Fruit fly (Drosophila melanogaster): Measurements from ENCODE around the gene Pex14.

Pex14 gene

DNA sequence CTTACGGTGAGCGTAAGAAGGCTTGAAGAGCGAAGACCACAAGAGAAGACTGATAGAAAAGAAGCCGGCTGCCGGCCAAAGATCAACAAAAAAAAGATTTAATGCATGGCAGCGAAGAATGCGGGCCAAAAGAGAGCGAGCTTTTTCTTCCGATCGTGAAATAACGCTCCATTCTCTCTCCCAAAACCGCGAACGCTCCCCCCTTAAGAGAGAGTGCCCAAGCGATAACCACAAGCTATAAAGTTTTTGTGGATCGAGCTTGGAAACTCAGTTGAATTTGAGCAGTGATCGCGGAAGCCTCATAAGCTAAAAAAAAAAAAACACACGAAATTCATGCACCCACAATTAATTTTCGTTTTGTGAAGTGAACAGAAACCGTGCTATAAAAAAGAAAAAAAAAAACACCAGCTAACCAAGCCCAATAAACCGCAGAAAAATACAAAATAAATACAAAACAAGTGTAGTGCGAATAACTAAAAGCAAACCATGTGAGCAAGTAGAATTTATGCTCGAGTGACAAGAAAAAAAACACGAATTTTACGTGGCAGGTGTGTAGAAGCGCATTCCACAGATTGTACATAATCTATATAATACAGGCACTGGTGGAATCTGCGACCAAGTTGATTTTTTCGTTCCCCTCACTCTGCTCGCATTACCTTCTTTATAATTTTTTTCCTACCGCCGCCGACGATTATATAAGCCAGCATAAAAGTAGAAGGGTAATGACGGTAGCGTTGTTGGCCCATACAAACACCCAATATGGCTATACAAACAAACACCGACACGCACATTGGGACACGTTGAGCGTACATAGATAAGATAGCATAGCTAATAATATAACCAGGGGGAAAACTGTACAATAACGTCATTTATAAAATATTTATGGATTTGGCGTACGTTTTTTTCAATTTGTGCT, 48.0 kb upstream of the Pex14 start, which contains the start of gene CG13252 (continued):
- TF ChIP-seq topi (GFP tag; optimal IDR thresholded peaks at IDR 0.05) (peak; percentile 11), CG15336 (GFP tag; IDR thresholded peaks at IDR 0.05) (peak; percentile 44; the same call in 1 of the 2 replicates), ss (GFP tag; optimal IDR thresholded peaks at IDR 0.05) (peak; percentile 38 to 42), Sox102F (GFP tag; optimal IDR thresholded peaks at IDR 0.05) (peak; percentile 38), fkh (GFP tag; optimal IDR thresholded peaks at IDR 0.05) (peak; percentile 89)

- TF ChIP-seq ss (GFP tag; optimal IDR thresholded peaks at IDR 0.05) (peak in 1 of 2 experiments; percentile 21), Eip78C (GFP tag) (peak; percentile 52), CG31627 (GFP tag; optimal IDR thresholded peaks at IDR 0.05) (peak; percentile 7), acj6 (GFP tag; optimal IDR thresholded peaks at IDR 0.05) (peak; percentile 30), cyc (GFP tag; optimal IDR thresholded peaks at IDR 0.05) (peak; percentile 19), Hr4 (GFP tag; optimal IDR thresholded peaks at IDR 0.05) (no peak), CG8119 (GFP tag; IDR thresholded peaks at IDR 0.05) (peak; percentile 22; the same call in 1 of the 3 replicates), CG8319 (GFP tag; optimal IDR thresholded peaks at IDR 0.05) (no peak), CG10631 (GFP tag; optimal IDR thresholded peaks at IDR 0.05) (peak; percentile 1), Blimp-1 (GFP tag; optimal IDR thresholded peaks at IDR 0.05) (no peak), CG32006 (GFP tag; optimal IDR thresholded peaks at IDR 0.05) (peak; percentile 32)
Measured at dm6 chr3L:20732492-20732891, 46.1 kb upstream of the Pex14 start.

dm6 chr3L:20733530-20734257, 44.9 kb upstream of the Pex14 start:
- TF ChIP-seq topi (GFP tag; optimal IDR thresholded peaks at IDR 0.05) (peak; percentile 36), CG15336 (GFP tag; IDR thresholded peaks at IDR 0.05) (no peak), acj6 (GFP tag; optimal IDR thresholded peaks at IDR 0.05) (peak; percentile 42), CG6163 (GFP tag; IDR thresholded peaks at IDR 0.05) (0 out of 3 replicates have a peak, but pooled peaks have one; percentile 7), pdm3 (GFP tag; optimal IDR thresholded peaks at IDR 0.05) (peak; percentile 1), Eip75B (GFP tag; optimal IDR thresholded peaks at IDR 0.05) (no peak), Hr4 (GFP tag; optimal IDR thresholded peaks at IDR 0.05) (peak; percentile 39), CG10631 (GFP tag; optimal IDR thresholded peaks at IDR 0.05) (peak; percentile 5), dsx (GFP tag; optimal IDR thresholded peaks at IDR 0.05; ENCODE audit: poor library complexity, severe bottlenecking) (peak; percentile 36), vri (GFP tag; optimal IDR thresholded peaks at IDR 0.05) (no peak), Hr39 (GFP tag; optimal IDR thresholded peaks at IDR 0.05) (peak; percentile 17), CG11902 (GFP tag; optimal IDR thresholded peaks at IDR 0.05) (no peak), eg (GFP tag; IDR thresholded peaks at IDR 0.05) (0 out of 3 replicates have a peak, but pooled peaks have one; percentile 24), net (GFP tag; optimal IDR thresholded peaks at IDR 0.05) (no peak), lz (GFP tag; optimal IDR thresholded peaks at IDR 0.05) (no peak), esn (GFP tag; optimal IDR thresholded peaks at IDR 0.05) (peak; percentile 43), CG31627 (GFP tag; optimal IDR thresholded peaks at IDR 0.05) (peak; percentile 33), CG8632 (GFP tag; optimal IDR thresholded peaks at IDR 0.05) (no peak), CG34406 (GFP tag; optimal IDR thresholded peaks at IDR 0.05) (peak; percentile 14), svp (GFP tag) (peak; percentile 70), Eip78C (GFP tag) (peak; percentile 76), CG6854 (GFP tag; optimal IDR thresholded peaks at IDR 0.05) (peak; percentile 65), Lpt (GFP tag; optimal IDR thresholded peaks at IDR 0.05) (peak; percentile 15), CG8119 (GFP tag; IDR thresholded peaks at IDR 0.05) (0 out of 3 replicates have a peak, but pooled peaks have one; percentile 25), fd59A (GFP tag; optimal IDR thresholded peaks at IDR 0.05) (no peak), Sox102F (GFP tag; optimal IDR thresholded peaks at IDR 0.05) (peak; percentile 27), Hr38 (GFP tag; optimal IDR thresholded peaks at IDR 0.05) (no peak), Eip93F (GFP tag; optimal IDR thresholded peaks at IDR 0.05) (no peak), OdsH (GFP tag; optimal IDR thresholded peaks at IDR 0.05) (peak; percentile 45), CG9139 (GFP tag; optimal IDR thresholded peaks at IDR 0.05) (no peak), Sox14 (GFP tag; optimal IDR thresholded peaks at IDR 0.05) (peak; percentile 18), CG32006 (GFP tag; optimal IDR thresholded peaks at IDR 0.05) (peak; percentile 51), CG4318 (GFP tag; optimal IDR thresholded peaks at IDR 0.05) (no peak), Met (GFP tag; optimal IDR thresholded peaks at IDR 0.05) (no peak), Blimp-1 (GFP tag; optimal IDR thresholded peaks at IDR 0.05) (no peak)

All from whole organism, prepupa.